Worm (Caenorhabditis elegans): ENCODE data around the gene R148.3.

R148.3 gene

DNA sequence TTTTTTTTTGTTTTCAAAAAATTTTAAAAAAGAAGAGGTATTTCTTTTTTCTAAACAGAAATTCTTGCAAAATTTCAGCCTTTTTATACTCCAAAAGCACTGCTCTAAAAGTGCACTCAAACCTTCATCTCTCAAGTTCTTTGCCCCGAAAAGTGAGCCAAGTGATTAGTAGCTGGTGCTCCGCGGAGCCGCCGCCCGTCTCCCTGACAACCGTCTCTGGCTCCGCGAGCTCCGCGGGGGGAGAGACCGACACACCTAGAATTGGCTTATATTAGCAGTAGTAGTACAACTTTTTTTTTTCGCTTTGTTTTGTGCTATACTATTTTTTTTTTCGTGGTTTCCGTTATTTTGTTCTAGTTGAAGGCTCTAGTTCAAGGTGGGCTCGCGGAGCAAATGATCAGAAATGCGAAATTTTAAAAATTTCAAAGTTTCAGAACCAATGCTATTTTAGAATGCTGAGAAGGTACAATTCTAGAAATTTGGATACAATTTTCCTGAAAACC lies 57.6 kb downstream of the R148.3 start, which contains the start of gene Y53G8AL.1:
Gene Y53G8AL.1, plus strand, starts transcription at position 453 of the 503 bp plus-strand sequence.
- TF ChIP-seq lin-32 (GFP tag; optimal IDR thresholded peaks at IDR 0.05), result no peak
- no peak for TF ChIP-seq M03D4.4 (tag; optimal IDR thresholded peaks at IDR 0.05)
- TF ChIP-seq mep-1 (tag; optimal IDR thresholded peaks at IDR 0.05), result no peak
- no peak for TF ChIP-seq pha-4 (tag; optimal IDR thresholded peaks at IDR 0.05)
- no peak for TF ChIP-seq cnd-1 (tag; optimal IDR thresholded peaks at IDR 0.05)
- TF ChIP-seq elt-3 (tag; optimal IDR thresholded peaks at IDR 0.05), result no peak
- TF ChIP-seq drap-1 (GFP tag; optimal IDR thresholded peaks at IDR 0.05), result no peak
- no peak for TF ChIP-seq ztf-11 (tag; optimal IDR thresholded peaks at IDR 0.05)
- TF ChIP-seq mls-2 (tag; optimal IDR thresholded peaks at IDR 0.05), result no peak
- TF ChIP-seq nhr-237 (tag; optimal IDR thresholded peaks at IDR 0.05), result no peak
- TF ChIP-seq mab-5 (tag; optimal IDR thresholded peaks at IDR 0.05), result no peak
- TF ChIP-seq blmp-1 (tag; optimal IDR thresholded peaks at IDR 0.05), result no peak
- no peak for TF ChIP-seq unc-120 (tag; optimal IDR thresholded peaks at IDR 0.05; ENCODE audit: poor library complexity, severe bottlenecking)
- TF ChIP-seq nhr-28 (tag; optimal IDR thresholded peaks at IDR 0.05), result no peak
- no peak for TF ChIP-seq nhr-2 (tag; optimal IDR thresholded peaks at IDR 0.05)
- no peak for TF ChIP-seq unc-62 (GFP tag; optimal IDR thresholded peaks at IDR 0.05)
- no peak for TF ChIP-seq ham-2 (GFP tag; optimal IDR thresholded peaks at IDR 0.05)
- no peak for TF ChIP-seq lsy-2 (tag; optimal IDR thresholded peaks at IDR 0.05)
- TF ChIP-seq bed-3 (GFP tag; optimal IDR thresholded peaks at IDR 0.05), result no peak
